Worm (Caenorhabditis elegans): Measurements from ENCODE around the gene srh-237.

DNA sequence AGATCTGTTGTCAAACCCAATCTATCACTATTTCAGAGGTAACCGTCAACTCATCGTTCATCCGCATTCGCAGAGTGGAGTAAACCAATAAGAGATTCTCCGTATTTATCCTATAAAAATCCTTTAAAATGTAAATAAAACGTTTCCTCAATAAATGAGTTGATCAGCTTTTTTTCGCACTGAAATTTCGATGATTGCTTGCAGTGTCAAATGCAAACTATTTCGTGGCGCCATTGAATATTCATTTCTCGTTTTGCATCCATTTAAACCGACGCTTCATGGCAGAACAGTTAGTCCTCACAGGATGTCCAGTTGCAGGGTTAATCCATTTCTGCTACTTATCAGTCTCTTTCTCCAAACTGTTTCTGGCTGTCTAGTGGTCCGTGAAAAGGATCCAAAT, 28.6 kb upstream of the srh-237 start, which contains the start of gene F28B1.9:
- TF ChIP-seq pha-4 (tag; optimal IDR thresholded peaks at IDR 0.05) (no peak), R02D3.7 (tag; optimal IDR thresholded peaks at IDR 0.05) (no peak), fos-1 (tag; optimal IDR thresholded peaks at IDR 0.05) (no peak), nhr-25 (tag; optimal IDR thresholded peaks at IDR 0.05) (no peak), lin-39 (tag; optimal IDR thresholded peaks at IDR 0.05) (no peak), egl-27 (tag; optimal IDR thresholded peaks at IDR 0.05) (no peak), snpc-4 (tag; optimal IDR thresholded peaks at IDR 0.05) (no peak)

All from whole organism, L3 larva.